Worm (Caenorhabditis elegans): ENCODE measurements around the gene srh-201.

ce11 chrV:9054771-9055170, 41.1 kb upstream of the srh-201 start, which contains the start of gene swm-1:
- TF ChIP-seq tab-1 (GFP tag; IDR thresholded peaks at IDR 0.05), result no peak
- no peak for TF ChIP-seq ref-1 (GFP tag; conservative IDR thresholded peaks at IDR 0.05)
- no peak for TF ChIP-seq klf-2 (GFP tag; conservative IDR thresholded peaks at IDR 0.05)
- no peak for TF ChIP-seq flt-1 (GFP tag; IDR thresholded peaks at IDR 0.05)
- TF ChIP-seq med-1 (GFP tag; optimal IDR thresholded peaks at IDR 0.05; ENCODE audit: insufficient read depth), result no peak
- no peak for TF ChIP-seq cog-1 (tag; optimal IDR thresholded peaks at IDR 0.05)
- TF ChIP-seq ztf-29 (GFP tag; IDR thresholded peaks at IDR 0.05), result no peak
- no peak for TF ChIP-seq T22C8.4 (GFP tag; IDR thresholded peaks at IDR 0.05)

All from whole organism, midembryonic.